4 worm cellular contexts compared by ENCODE assay signal in genomic region chrV:11372284-11372878, ce11.
TF ChIP-seq lines count a peak whose summit lies in the region.

No protein-coding gene starts in this region.

TF ChIP-seq in whole organism, L1 larva, 84 proteins besides CTCF, POLR2A, EP300 and RAD21:
- TF ChIP-seq isw-1 (GFP tag; IDR thresholded peaks at IDR 0.05; lab: Robert Waterston, UW) (no peak), egl-13 (tag; optimal IDR thresholded peaks at IDR 0.05; lab: Kevin White, UChicago) (peak; percentile 48), ceh-88 (GFP tag; IDR thresholded peaks at IDR 0.05; lab: Robert Waterston, UW) (no peak), ceh-82 (tag; optimal IDR thresholded peaks at IDR 0.05; lab: Kevin White, UChicago) (no peak), blmp-1 (tag; optimal IDR thresholded peaks at IDR 0.05; lab: Kevin White, UChicago) (no peak), lin-14 (GFP tag; optimal IDR thresholded peaks at IDR 0.05; lab: Kevin White, UChicago) (peak; percentile 19), rnt-1 (tag; optimal IDR thresholded peaks at IDR 0.05; lab: Kevin White, UChicago) (no peak), pax-3 (tag; optimal IDR thresholded peaks at IDR 0.05; lab: Kevin White, UChicago) (no peak), alr-1 (tag; optimal IDR thresholded peaks at IDR 0.05; lab: Kevin White, UChicago; ENCODE audit: borderline replicate concordance) (no peak)

TF ChIP-seq in whole organism, L4 larva, 104 proteins besides CTCF, POLR2A, EP300 and RAD21:
- TF ChIP-seq daf-8 (GFP tag; IDR thresholded peaks at IDR 0.05; lab: Robert Waterston, UW) = no peak
- TF ChIP-seq aha-1 (tag; lab: Kevin White, UChicago) = peak; percentile 91
- TF ChIP-seq zip-2 (tag; optimal IDR thresholded peaks at IDR 0.05; lab: Kevin White, UChicago) = no peak
TF ChIP-seq in whole organism, L4 larva: peak in this region for 1.

TF ChIP-seq in whole organism, late embryonic, 69 proteins besides CTCF, POLR2A, EP300 and RAD21:
- TF ChIP-seq odd-2 (tag; optimal IDR thresholded peaks at IDR 0.05; lab: Kevin White, UChicago) (no peak), npax-4 (tag; optimal IDR thresholded peaks at IDR 0.05; lab: Kevin White, UChicago) (no peak), unc-42 (tag; optimal IDR thresholded peaks at IDR 0.05; lab: Kevin White, UChicago) (peak; percentile 52)
TF ChIP-seq in whole organism, late embryonic: peak in this region for 1.

TF ChIP-seq in whole organism, mixed stage, embryonic, 35 proteins besides CTCF, POLR2A, EP300 and RAD21:
- TF ChIP-seq ceh-39 (tag; optimal IDR thresholded peaks at IDR 0.05; lab: Kevin White, UChicago) (no peak), ces-1 (GFP tag; optimal IDR thresholded peaks at IDR 0.05; lab: Kevin White, UChicago) (peak; percentile 73)

Comparison
In these comparisons a context has a peak if more than half of its experiments do, and no peak if none do; other contexts are left out.
1. Of the 29 proteins assayed by ChIP-seq in both whole organism, L4 larva and whole organism, L1 larva: peak only in whole organism, L4 larva: aha-1; only in whole organism, L1 larva: none; in both: none; in neither: 28.